Worm (Caenorhabditis elegans) whole organism, midembryonic: ENCODE measurements around the gene B0564.2.

ENCODE experiments used
- cog-1 ChIP-seq: sonication (generic microtip); optimal IDR thresholded peaks from 2 replicates; lab custom pipeline; 2016; ENCODE audit warnings: missing genetic modification characterization, missing compliant biosample characterization
- klf-2 ChIP-seq: fragments of 200-800 bp; sonication (Bioruptor generic); conservative IDR thresholded peaks from 2 replicates; pipeline ENCODE4 v1.3.6; 2022; ENCODE audit warnings: missing genetic modification reagents, missing genetic modification characterization, missing compliant biosample characterization
- med-1 ChIP-seq: sonication (generic microtip); optimal IDR thresholded peaks from 2 replicates; lab custom pipeline; 2017; ENCODE audit warnings: missing genetic modification characterization, mild to moderate bottlenecking, missing compliant biosample characterization, antibody characterized with exemption, missing genetic modification reagents; ENCODE audit not compliant: insufficient read depth
- ref-1 ChIP-seq: fragments of 200-800 bp; sonication (Bioruptor generic); conservative IDR thresholded peaks from 2 replicates; pipeline ENCODE4 v1.3.6; 2022; ENCODE audit warnings: missing genetic modification reagents, missing genetic modification characterization, missing compliant biosample characterization
- tab-1 ChIP-seq: fragments of 200-800 bp; sonication (Bioruptor generic); IDR thresholded peaks from 2 replicates; pipeline ENCODE4 v1.3.6; 2022; ENCODE audit warnings: missing genetic modification characterization, missing compliant biosample characterization
- ztf-23 ChIP-seq: fragments of 200-800 bp; sonication (Bioruptor generic); IDR thresholded peaks from 2 replicates; pipeline ENCODE4 v1.3.6; 2022; ENCODE audit warnings: missing genetic modification reagents, missing genetic modification characterization, missing compliant biosample characterization

DNA sequence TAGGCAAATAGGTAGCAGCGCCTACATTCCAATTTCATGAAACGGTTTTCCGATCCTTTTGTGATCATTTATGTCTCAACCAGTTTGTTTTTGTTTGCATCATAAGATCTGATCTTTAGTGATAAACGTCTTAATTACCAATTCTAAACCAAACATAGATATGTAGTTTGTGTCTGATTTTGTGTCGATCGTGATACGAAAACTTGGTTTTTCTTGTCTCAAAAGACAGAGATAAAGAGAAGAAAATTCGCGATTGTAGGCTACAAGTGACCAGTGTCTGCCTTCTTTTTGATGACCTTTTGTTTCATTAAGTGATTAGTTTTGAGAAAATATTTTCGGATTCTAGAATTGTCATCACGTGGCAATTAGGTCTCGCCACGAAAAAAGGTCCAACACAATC lies 27.3 kb upstream of the B0564.2 start:
- TF ChIP-seq med-1 (GFP tag; lab: Kevin White, UChicago) (no peak), ztf-23 (GFP tag; lab: Robert Waterston, UW) (no peak), ref-1 (GFP tag; lab: Robert Waterston, UW) (no peak), cog-1 (tag; lab: Kevin White, UChicago) (no peak), klf-2 (GFP tag; lab: Robert Waterston, UW) (no peak), tab-1 (GFP tag; lab: Robert Waterston, UW) (no peak)
